Worm (Caenorhabditis elegans): ENCODE results near the gene C14H10.2.

The C14H10.2 gene

ce11 chrX:10260035-10260434 is 7.4 kb upstream of the C14H10.2 start, which contains the start of gene C32A9.1:
TSS of gene C32A9.1 (minus strand) at chrX:10260135.
- TF ChIP-seq ref-1 (GFP tag; conservative IDR thresholded peaks at IDR 0.05) (no peak), med-1 (GFP tag; optimal IDR thresholded peaks at IDR 0.05; ENCODE audit: insufficient read depth) (no peak), flt-1 (GFP tag; IDR thresholded peaks at IDR 0.05) (no peak), ztf-23 (GFP tag; IDR thresholded peaks at IDR 0.05) (no peak), cog-1 (tag; optimal IDR thresholded peaks at IDR 0.05) (no peak), ztf-29 (GFP tag; IDR thresholded peaks at IDR 0.05) (no peak), T22C8.4 (GFP tag; IDR thresholded peaks at IDR 0.05) (no peak)

DNA sequence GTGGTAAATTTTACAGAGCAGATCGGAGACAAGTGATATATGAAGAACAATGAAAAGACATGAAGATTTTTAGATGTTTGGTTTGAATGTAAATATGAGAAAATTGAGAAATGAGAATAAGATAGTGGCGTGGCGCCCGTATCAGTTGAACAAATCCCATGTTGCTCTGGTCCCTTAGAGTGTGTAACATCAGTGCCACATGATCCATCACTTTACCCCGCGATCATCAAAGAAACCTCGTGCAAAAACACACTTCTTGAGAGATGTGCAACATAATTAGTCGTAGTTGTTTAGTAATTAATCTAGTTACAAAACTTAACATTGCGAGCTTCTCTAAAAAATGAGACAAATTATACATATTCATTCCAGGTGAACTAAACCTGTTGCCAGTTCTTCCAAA is 1.4 kb upstream of the C14H10.2 start:
- TF ChIP-seq ztf-23 (GFP tag; IDR thresholded peaks at IDR 0.05): no peak
- no peak for TF ChIP-seq med-1 (GFP tag; optimal IDR thresholded peaks at IDR 0.05; ENCODE audit: insufficient read depth)
- no peak for TF ChIP-seq klf-2 (GFP tag; conservative IDR thresholded peaks at IDR 0.05)
- TF ChIP-seq tab-1 (GFP tag; IDR thresholded peaks at IDR 0.05): no peak
- TF ChIP-seq T22C8.4 (GFP tag; IDR thresholded peaks at IDR 0.05): no peak
- no peak for TF ChIP-seq ref-1 (GFP tag; conservative IDR thresholded peaks at IDR 0.05)

DNA sequence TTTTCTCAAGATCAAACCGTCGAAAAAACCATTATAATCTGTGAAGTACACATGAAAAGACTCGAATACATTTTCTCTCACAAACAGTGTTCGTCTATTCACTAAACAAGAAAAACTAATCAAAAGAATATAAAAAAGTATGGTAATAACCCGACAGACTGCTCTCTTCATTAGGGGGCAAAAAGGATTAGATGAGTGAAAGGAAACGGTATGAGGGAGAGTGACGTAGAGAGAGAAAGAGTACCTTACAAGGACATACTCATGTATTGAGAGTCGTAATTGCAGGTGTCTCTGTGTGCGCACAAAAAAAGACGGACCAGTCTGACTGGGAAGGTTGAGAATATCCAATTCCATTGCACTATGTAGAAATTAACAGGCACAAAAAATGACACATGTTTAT is 3.0 kb downstream of the C14H10.2 start:
- no peak for TF ChIP-seq cog-1 (tag; optimal IDR thresholded peaks at IDR 0.05)
- no peak for TF ChIP-seq ztf-23 (GFP tag; IDR thresholded peaks at IDR 0.05)
- no peak for TF ChIP-seq ztf-29 (GFP tag; IDR thresholded peaks at IDR 0.05)
- no peak for TF ChIP-seq T22C8.4 (GFP tag; IDR thresholded peaks at IDR 0.05)
- no peak for TF ChIP-seq klf-2 (GFP tag; conservative IDR thresholded peaks at IDR 0.05)
- TF ChIP-seq ref-1 (GFP tag; conservative IDR thresholded peaks at IDR 0.05): no peak
- no peak for TF ChIP-seq med-1 (GFP tag; optimal IDR thresholded peaks at IDR 0.05; ENCODE audit: insufficient read depth)
- TF ChIP-seq tab-1 (GFP tag; IDR thresholded peaks at IDR 0.05): no peak
- no peak for TF ChIP-seq flt-1 (GFP tag; IDR thresholded peaks at IDR 0.05)

DNA sequence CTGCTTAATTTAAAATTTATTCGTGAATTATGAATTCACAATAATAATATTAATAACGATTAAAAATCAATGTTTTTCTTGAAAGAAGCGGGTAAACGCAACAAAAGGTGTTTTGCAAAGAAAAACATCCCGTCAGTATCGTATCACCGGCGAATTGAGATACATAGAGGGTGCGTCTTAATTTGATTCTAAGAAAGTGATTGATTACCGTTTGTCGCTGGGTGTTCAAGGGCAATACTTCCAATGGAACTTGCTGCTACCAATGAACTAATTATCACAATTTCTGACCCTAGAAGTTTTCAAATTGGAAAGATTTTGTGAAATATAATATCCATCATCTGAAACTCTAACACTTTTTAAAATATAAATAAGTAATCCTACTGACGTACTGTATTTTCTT is 7.1 kb downstream of the C14H10.2 start:
- TF ChIP-seq ztf-29 (GFP tag; IDR thresholded peaks at IDR 0.05): no peak
- TF ChIP-seq klf-2 (GFP tag; conservative IDR thresholded peaks at IDR 0.05): no peak
- no peak for TF ChIP-seq T22C8.4 (GFP tag; IDR thresholded peaks at IDR 0.05)
- no peak for TF ChIP-seq tab-1 (GFP tag; IDR thresholded peaks at IDR 0.05)
- TF ChIP-seq med-1 (GFP tag; optimal IDR thresholded peaks at IDR 0.05; ENCODE audit: insufficient read depth): no peak
- no peak for TF ChIP-seq flt-1 (GFP tag; IDR thresholded peaks at IDR 0.05)

ce11 chrX:10240939-10241338 is 11.7 kb downstream of the C14H10.2 start, which contains the start of gene str-74:
TSS of gene str-74 (minus strand) at chrX:10241039.
- no peak for TF ChIP-seq ref-1 (GFP tag; conservative IDR thresholded peaks at IDR 0.05)
- no peak for TF ChIP-seq klf-2 (GFP tag; conservative IDR thresholded peaks at IDR 0.05)
- TF ChIP-seq med-1 (GFP tag; optimal IDR thresholded peaks at IDR 0.05; ENCODE audit: insufficient read depth): no peak
- TF ChIP-seq flt-1 (GFP tag; IDR thresholded peaks at IDR 0.05): no peak

DNA sequence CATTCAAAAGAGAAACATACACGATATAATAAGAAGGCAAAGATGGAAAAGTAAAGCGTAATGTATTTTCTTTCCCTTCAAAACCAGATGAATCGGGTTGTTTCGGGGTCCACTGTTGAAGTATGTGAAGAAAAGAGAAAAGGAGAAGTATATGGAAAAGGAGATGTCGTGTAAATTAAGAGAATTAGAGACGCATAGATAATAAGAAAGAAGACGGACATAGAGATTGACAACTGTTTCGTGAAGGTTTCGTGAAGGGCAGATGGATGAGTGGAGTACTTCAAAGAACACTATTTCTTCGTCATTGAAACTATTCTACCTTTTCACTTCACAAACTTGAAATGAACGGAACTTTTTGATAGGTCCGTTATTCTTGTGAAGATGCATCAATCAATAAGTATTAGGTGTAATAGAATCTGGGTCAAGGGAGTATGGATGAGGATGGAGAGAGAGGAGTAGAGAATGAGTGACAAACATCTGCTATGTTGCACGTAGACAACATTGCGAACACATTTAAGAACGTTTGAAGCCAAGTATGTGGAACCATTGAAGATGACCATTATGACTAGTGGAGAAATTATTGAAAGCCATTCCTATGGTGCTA is 14.4 kb downstream of the C14H10.2 start:
- no peak for TF ChIP-seq med-1 (GFP tag; optimal IDR thresholded peaks at IDR 0.05; ENCODE audit: insufficient read depth)
- no peak for TF ChIP-seq tab-1 (GFP tag; IDR thresholded peaks at IDR 0.05)
- TF ChIP-seq ztf-29 (GFP tag; IDR thresholded peaks at IDR 0.05): no peak

- TF ChIP-seq ztf-29 (GFP tag; IDR thresholded peaks at IDR 0.05) (no peak), ref-1 (GFP tag; conservative IDR thresholded peaks at IDR 0.05) (no peak), ztf-23 (GFP tag; IDR thresholded peaks at IDR 0.05) (no peak), klf-2 (GFP tag; conservative IDR thresholded peaks at IDR 0.05) (no peak), tab-1 (GFP tag; IDR thresholded peaks at IDR 0.05) (no peak), flt-1 (GFP tag; IDR thresholded peaks at IDR 0.05) (no peak), med-1 (GFP tag; optimal IDR thresholded peaks at IDR 0.05; ENCODE audit: insufficient read depth) (no peak), T22C8.4 (GFP tag; IDR thresholded peaks at IDR 0.05) (no peak), cog-1 (tag; optimal IDR thresholded peaks at IDR 0.05) (no peak)
Observed at ce11 chrX:10236844-10237243, 15.8 kb downstream of the C14H10.2 start, which contains the start of gene zipt-13. TSS of gene zipt-13 (minus strand) at chrX:10236944.

DNA sequence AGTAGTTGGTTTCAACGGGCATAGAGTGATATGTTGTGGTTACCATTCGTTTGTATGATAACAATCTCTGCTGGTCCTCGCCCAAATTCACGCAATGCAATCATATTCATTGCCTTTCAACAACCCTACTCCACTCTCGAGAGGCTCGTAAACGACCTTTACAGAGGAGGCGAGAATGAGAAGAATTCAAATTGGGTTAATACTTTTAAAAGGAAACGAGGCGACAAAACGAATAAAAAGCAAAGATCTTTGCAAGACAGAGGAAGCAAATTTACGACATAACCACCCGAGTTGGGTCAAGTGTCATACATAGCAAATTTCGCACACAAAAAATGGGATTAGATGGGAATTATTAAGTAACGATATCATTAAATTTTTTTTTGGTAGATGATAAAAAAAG is 20.3 kb downstream of the C14H10.2 start:
- no peak for TF ChIP-seq ref-1 (GFP tag; conservative IDR thresholded peaks at IDR 0.05)
- TF ChIP-seq tab-1 (GFP tag; IDR thresholded peaks at IDR 0.05): no peak
- TF ChIP-seq ztf-29 (GFP tag; IDR thresholded peaks at IDR 0.05): no peak
- no peak for TF ChIP-seq med-1 (GFP tag; optimal IDR thresholded peaks at IDR 0.05; ENCODE audit: insufficient read depth)
- no peak for TF ChIP-seq klf-2 (GFP tag; conservative IDR thresholded peaks at IDR 0.05)
- no peak for TF ChIP-seq flt-1 (GFP tag; IDR thresholded peaks at IDR 0.05)
- no peak for TF ChIP-seq ztf-23 (GFP tag; IDR thresholded peaks at IDR 0.05)
- no peak for TF ChIP-seq cog-1 (tag; optimal IDR thresholded peaks at IDR 0.05)
- TF ChIP-seq T22C8.4 (GFP tag; IDR thresholded peaks at IDR 0.05): no peak

DNA sequence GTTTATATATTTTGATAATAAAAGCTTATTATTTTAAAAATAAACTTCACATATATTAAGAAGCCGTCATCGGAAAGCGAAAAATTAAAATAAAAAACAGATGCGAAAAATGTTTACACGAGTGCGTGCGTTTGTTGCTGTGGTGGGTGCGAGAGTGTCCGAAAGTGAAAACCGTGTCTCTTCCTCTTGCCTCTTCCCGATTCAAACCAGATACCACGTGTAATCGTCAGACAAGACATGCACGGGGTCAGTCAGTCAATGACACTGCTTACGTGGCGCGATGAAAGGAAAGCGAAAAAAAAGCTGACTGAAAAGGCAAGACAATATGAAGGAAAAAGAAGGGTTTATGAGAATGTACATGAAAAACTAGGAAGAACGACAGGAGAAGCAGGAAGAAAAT is 21.8 kb downstream of the C14H10.2 start:
- TF ChIP-seq klf-2 (GFP tag; conservative IDR thresholded peaks at IDR 0.05): no peak
- TF ChIP-seq T22C8.4 (GFP tag; IDR thresholded peaks at IDR 0.05): no peak
- TF ChIP-seq ztf-23 (GFP tag; IDR thresholded peaks at IDR 0.05): no peak
- TF ChIP-seq cog-1 (tag; optimal IDR thresholded peaks at IDR 0.05): no peak
- no peak for TF ChIP-seq tab-1 (GFP tag; IDR thresholded peaks at IDR 0.05)
- no peak for TF ChIP-seq ref-1 (GFP tag; conservative IDR thresholded peaks at IDR 0.05)
- TF ChIP-seq ztf-29 (GFP tag; IDR thresholded peaks at IDR 0.05): no peak
- TF ChIP-seq flt-1 (GFP tag; IDR thresholded peaks at IDR 0.05): no peak
- TF ChIP-seq med-1 (GFP tag; optimal IDR thresholded peaks at IDR 0.05; ENCODE audit: insufficient read depth): no peak

- TF ChIP-seq T22C8.4 (GFP tag; IDR thresholded peaks at IDR 0.05): no peak
- TF ChIP-seq klf-2 (GFP tag; conservative IDR thresholded peaks at IDR 0.05): no peak
- no peak for TF ChIP-seq med-1 (GFP tag; optimal IDR thresholded peaks at IDR 0.05; ENCODE audit: insufficient read depth)
- no peak for TF ChIP-seq ztf-29 (GFP tag; IDR thresholded peaks at IDR 0.05)
- no peak for TF ChIP-seq flt-1 (GFP tag; IDR thresholded peaks at IDR 0.05)
- no peak for TF ChIP-seq ref-1 (GFP tag; conservative IDR thresholded peaks at IDR 0.05)
- no peak for TF ChIP-seq tab-1 (GFP tag; IDR thresholded peaks at IDR 0.05)
- no peak for TF ChIP-seq cog-1 (tag; optimal IDR thresholded peaks at IDR 0.05)
- no peak for TF ChIP-seq ztf-23 (GFP tag; IDR thresholded peaks at IDR 0.05)
Observed at ce11 chrX:10228094-10228746, 24.5 kb downstream of the C14H10.2 start, which contains the start of gene C14H10.3. TSS of gene C14H10.3 (minus strand) at chrX:10228137.
